Fruit fly (Drosophila melanogaster): Measurements from ENCODE around the gene RecQ5.

Gene RecQ5

dm6 chr3L:14632908-14633307 lies 1.0 kb upstream of the RecQ5 start (continued):
- no peak for TF ChIP-seq Doc2 (GFP tag; IDR thresholded peaks at IDR 0.05)
- TF ChIP-seq Vsx1 (GFP tag; optimal IDR thresholded peaks at IDR 0.05): no peak
- 0 out of 3 replicates have a peak, but pooled peaks have one; percentile 22 for TF ChIP-seq ci (GFP tag; IDR thresholded peaks at IDR 0.05)
- no peak for TF ChIP-seq Mes4 (GFP tag; optimal IDR thresholded peaks at IDR 0.05)
- TF ChIP-seq Drgx (GFP tag; IDR thresholded peaks at IDR 0.05): no peak
- TF ChIP-seq CG17361 (GFP tag; IDR thresholded peaks at IDR 0.05): no peak
- TF ChIP-seq CG17359 (tag; optimal IDR thresholded peaks at IDR 0.05): no peak
- no peak for TF ChIP-seq CG1832 (GFP tag; optimal IDR thresholded peaks at IDR 0.05)
- no peak for TF ChIP-seq bowl (GFP tag; IDR thresholded peaks at IDR 0.05)
- TF ChIP-seq CG2116 (GFP tag; optimal IDR thresholded peaks at IDR 0.05): no peak
- no peak for TF ChIP-seq Hey (tag; optimal IDR thresholded peaks at IDR 0.05)
- TF ChIP-seq CG6175 (GFP tag; IDR thresholded peaks at IDR 0.05): no peak
- 0 out of 2 replicates have a peak, but pooled peaks have one; percentile 11 for TF ChIP-seq H2.0 (GFP tag; IDR thresholded peaks at IDR 0.05)
- no peak for TF ChIP-seq CG16779 (GFP tag; IDR thresholded peaks at IDR 0.05)
- no peak for TF ChIP-seq CG30020 (tag; optimal IDR thresholded peaks at IDR 0.05)
- no peak for TF ChIP-seq nau (GFP tag; optimal IDR thresholded peaks at IDR 0.05)
- TF ChIP-seq mld (GFP tag; IDR thresholded peaks at IDR 0.05; ENCODE audit: partially characterized antibody): 0 out of 3 replicates have a peak, but pooled peaks have one; percentile 35
- TF ChIP-seq sc (optimal IDR thresholded peaks at IDR 0.05): no peak
- TF ChIP-seq sc (GFP tag; optimal IDR thresholded peaks at IDR 0.05): no peak
- TF ChIP-seq D19B (GFP tag; optimal IDR thresholded peaks at IDR 0.05): no peak
- TF ChIP-seq CG3065 (GFP tag; optimal IDR thresholded peaks at IDR 0.05): peak; percentile 12
- TF ChIP-seq z (GFP tag; IDR thresholded peaks at IDR 0.05): no peak
- no peak for TF ChIP-seq CG16863 (GFP tag; optimal IDR thresholded peaks at IDR 0.05)
- TF ChIP-seq da (GFP tag; optimal IDR thresholded peaks at IDR 0.05): no peak
- TF ChIP-seq Hr39 (optimal IDR thresholded peaks at IDR 0.05): peak; percentile 55
- TF ChIP-seq sens-2 (GFP tag; IDR thresholded peaks at IDR 0.05): no peak
- TF ChIP-seq CG4282 (GFP tag; optimal IDR thresholded peaks at IDR 0.05): no peak
- TF ChIP-seq CG32532 (GFP tag; IDR thresholded peaks at IDR 0.05): no peak
- no peak for TF ChIP-seq peb (GFP tag; IDR thresholded peaks at IDR 0.05)
- no peak for TF ChIP-seq gce (GFP tag; IDR thresholded peaks at IDR 0.05)
- TF ChIP-seq pb (GFP tag; optimal IDR thresholded peaks at IDR 0.05): no peak
- TF ChIP-seq CG2875 (GFP tag; optimal IDR thresholded peaks at IDR 0.05): no peak
- no peak for TF ChIP-seq wek (GFP tag; optimal IDR thresholded peaks at IDR 0.05)
- peak; percentile 42 for TF ChIP-seq chm (GFP tag; IDR thresholded peaks at IDR 0.05)
- TF ChIP-seq CG2129 (GFP tag; IDR thresholded peaks at IDR 0.05; ENCODE audit: partially characterized antibody): no peak
- TF ChIP-seq CG4424 (GFP tag; optimal IDR thresholded peaks at IDR 0.05): no peak
- TF ChIP-seq dimm (GFP tag; IDR thresholded peaks at IDR 0.05): no peak
- no peak for TF ChIP-seq CG4617 (GFP tag; optimal IDR thresholded peaks at IDR 0.05; ENCODE audit: borderline replicate concordance)
- no peak for TF ChIP-seq CG7271 (tag; optimal IDR thresholded peaks at IDR 0.05)
- TF ChIP-seq HLH54F (GFP tag; optimal IDR thresholded peaks at IDR 0.05): no peak
- TF ChIP-seq Bgb (GFP tag; IDR thresholded peaks at IDR 0.05; ENCODE audit: partially characterized antibody): no peak
- no peak for TF ChIP-seq dan (GFP tag; IDR thresholded peaks at IDR 0.05)
- TF ChIP-seq CG10267 (tag; optimal IDR thresholded peaks at IDR 0.05): no peak
- no peak for TF ChIP-seq CG2120 (GFP tag; optimal IDR thresholded peaks at IDR 0.05)
- TF ChIP-seq gsb-n (tag; optimal IDR thresholded peaks at IDR 0.05): no peak
- no peak for TF ChIP-seq CG17186 (GFP tag; optimal IDR thresholded peaks at IDR 0.05)
- TF ChIP-seq wor (GFP tag; IDR thresholded peaks at IDR 0.05): no peak
- TF ChIP-seq Xbp1 (GFP tag; optimal IDR thresholded peaks at IDR 0.05): no peak
- TF ChIP-seq CG7963 (GFP tag; IDR thresholded peaks at IDR 0.05; ENCODE audit: partially characterized antibody): 0 out of 3 replicates have a peak, but pooled peaks have one; percentile 20
- TF ChIP-seq CG11398 (GFP tag; optimal IDR thresholded peaks at IDR 0.05): no peak
- TF ChIP-seq CG42726 (GFP tag; IDR thresholded peaks at IDR 0.05; ENCODE audit: partially characterized antibody): peak; percentile 40; the same call in 1 of the 2 replicates
- no peak for TF ChIP-seq NfI (GFP tag; optimal IDR thresholded peaks at IDR 0.05)
